Worm (Caenorhabditis elegans) whole organism, L4/young adult: ENCODE results near the gene inpp-4B.

ENCODE experiments used
- W03F9.2 ChIP-seq: fragments of 150-350 bp; optimal IDR thresholded peaks from 2 replicates; lab custom pipeline; 2014; ENCODE audit warnings: missing biosample characterization, missing genetic modification characterization
- dao-5 ChIP-seq: sonication (generic microtip); optimal IDR thresholded peaks from 2 replicates; lab custom pipeline; 2016; ENCODE audit warnings: missing genotype, missing genetic modification characterization, moderate library complexity, missing compliant biosample characterization
- him-1 ChIP-seq: sonication (generic microtip); optimal IDR thresholded peaks from 2 replicates; lab custom pipeline; 2016; ENCODE audit warnings: missing genotype, missing genetic modification reagents, missing genetic modification characterization, missing compliant biosample characterization

Gene inpp-4B

DNA sequence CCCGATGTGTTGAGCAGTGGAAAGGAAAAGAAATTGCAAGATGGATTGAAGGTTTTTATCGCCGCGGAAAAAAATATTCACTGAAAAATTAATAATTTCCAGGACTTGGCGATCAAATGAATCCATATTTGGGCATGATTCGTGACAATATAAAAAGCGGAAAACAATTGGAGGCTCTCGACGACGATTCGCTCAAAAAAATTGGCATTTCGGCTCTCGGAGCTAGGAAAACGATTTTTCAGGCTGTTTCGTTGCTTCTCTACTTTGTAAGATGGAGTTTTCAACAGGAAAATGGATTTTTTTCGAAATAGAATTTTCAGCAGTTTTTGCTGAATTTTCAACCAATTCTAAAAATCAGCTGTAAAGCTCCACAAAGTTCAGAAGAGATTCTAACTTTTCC lies 5.1 kb upstream of the inpp-4B start:
- TF ChIP-seq him-1 (tag; lab: Kevin White, UChicago) = no peak
- TF ChIP-seq dao-5 (tag; lab: Kevin White, UChicago) = no peak
- no peak for TF ChIP-seq W03F9.2

DNA sequence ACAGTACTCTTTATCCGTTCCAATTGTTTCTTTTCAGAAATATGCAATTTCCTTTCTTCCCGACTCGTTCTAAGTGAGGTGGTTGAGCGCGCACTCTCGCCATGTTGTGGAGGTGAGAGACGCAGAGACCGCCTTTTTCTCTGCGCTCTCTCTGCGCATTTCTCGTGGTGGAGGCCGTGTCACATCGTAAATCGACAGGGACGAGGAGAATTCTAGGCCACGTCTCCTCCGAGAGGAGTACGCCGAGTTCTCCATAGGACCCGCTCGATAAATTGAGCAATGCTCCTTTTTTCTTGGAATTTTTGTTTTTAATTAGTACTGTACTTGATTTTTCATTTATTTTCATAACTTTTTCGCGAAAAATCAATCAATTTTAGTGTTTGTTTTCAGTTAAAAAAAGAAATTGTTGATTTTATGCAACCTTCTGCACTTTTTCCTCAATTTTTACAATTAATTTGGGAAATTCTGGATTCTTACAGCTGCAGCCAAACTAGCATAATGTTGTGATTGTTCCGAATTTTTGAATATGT lies 4.2 kb upstream of the inpp-4B start, which contains the start of gene cnk-1:
cnk-1 (plus strand) TSS at position 480 of the 530 bp plus-strand sequence.
- TF ChIP-seq W03F9.2 = no peak
- peak; percentile 32 for TF ChIP-seq him-1 (tag; lab: Kevin White, UChicago)

DNA sequence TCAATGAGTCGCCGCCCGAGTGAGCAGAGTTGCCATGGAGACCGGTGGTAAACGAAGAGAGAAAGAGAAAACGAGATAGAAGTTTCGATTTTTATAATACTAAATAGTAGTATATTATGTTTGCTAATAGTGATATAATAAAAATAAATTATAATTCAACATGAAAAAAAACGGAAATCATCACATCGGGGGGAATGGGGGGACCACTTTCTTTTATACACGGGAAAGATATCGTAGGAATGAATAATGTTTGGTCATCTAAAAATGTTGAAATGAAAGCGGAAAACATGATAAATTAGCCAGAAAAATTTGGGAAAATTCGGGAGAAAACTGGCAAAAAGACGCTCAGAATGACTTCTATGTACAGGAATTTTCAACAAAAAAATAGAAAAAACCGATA lies 5.0 kb downstream of the inpp-4B start, which contains the start of gene bbs-5:
bbs-5 (minus strand) TSS at position 101 of the 400 bp plus-strand sequence.
- no peak for TF ChIP-seq dao-5 (tag; lab: Kevin White, UChicago)
- no peak for TF ChIP-seq him-1 (tag; lab: Kevin White, UChicago)

DNA sequence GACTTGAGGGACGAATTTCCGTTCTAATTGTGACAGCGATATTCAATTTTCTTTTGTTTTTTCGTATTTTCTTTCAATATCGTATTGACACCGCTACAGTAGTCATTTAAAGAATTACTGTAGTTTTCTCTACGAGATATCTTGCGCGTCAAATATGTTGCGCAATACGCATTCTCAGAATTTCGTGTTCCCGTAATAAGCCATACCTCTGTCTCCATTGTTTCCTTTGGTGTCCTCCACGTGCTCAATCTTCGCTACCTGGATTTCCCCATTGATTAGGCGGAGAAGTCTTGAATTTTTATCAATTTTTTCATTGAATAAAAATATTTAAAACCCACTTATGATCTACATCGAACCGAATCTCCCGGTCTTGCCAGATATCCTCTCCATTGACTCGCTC lies 5.4 kb downstream of the inpp-4B start:
- TF ChIP-seq W03F9.2 (no peak), him-1 (tag; lab: Kevin White, UChicago) (no peak), dao-5 (tag; lab: Kevin White, UChicago) (no peak)

DNA sequence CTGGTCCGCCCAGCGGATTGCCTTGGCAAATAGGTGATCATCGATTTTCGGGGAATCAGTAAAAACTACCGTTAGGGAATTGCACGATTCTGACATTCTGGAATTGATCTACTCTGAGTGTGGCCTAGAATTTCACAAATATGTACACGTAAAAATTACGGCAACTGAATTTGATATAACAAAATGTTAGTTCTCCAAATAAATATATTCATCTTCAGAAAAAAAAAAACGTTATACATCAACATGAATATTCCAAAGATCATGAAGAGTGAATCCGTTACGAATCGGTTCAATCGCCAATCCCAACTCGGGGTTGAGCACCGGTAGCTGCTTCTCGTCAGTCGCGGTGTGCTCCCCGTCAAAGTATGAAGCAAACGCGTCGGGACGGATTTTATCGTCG lies 8.0 kb downstream of the inpp-4B start, which contains the start of gene rip-1:
rip-1 (minus strand) TSS at position 101 of the 400 bp plus-strand sequence.
- no peak for TF ChIP-seq W03F9.2
- TF ChIP-seq dao-5 (tag; lab: Kevin White, UChicago) = no peak
- no peak for TF ChIP-seq him-1 (tag; lab: Kevin White, UChicago)

DNA sequence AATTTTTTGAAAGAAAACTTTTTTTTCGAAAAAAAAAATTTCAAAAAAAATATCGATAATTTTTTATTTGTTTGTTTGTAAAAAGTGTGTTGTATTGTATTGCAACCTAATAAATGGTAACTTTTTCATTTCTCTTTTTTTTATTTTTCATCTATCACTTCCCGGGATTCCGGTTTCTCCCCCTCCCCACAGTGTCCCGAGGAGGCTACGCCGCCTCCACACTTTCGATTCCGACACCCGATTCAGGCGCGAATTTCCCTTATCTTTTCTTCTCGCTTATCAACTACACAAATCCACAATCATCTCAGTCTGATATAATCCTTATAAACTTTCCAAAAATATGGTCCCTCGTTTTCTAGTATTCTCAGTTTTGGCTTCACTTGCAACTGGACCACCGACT lies 12.1 kb downstream of the inpp-4B start, which contains the start of gene R01H10.4:
R01H10.4 (plus strand) TSS at position 236 of the 400 bp plus-strand sequence.
- TF ChIP-seq W03F9.2 = no peak
- TF ChIP-seq him-1 (tag; lab: Kevin White, UChicago) = no peak
- no peak for TF ChIP-seq dao-5 (tag; lab: Kevin White, UChicago)

DNA sequence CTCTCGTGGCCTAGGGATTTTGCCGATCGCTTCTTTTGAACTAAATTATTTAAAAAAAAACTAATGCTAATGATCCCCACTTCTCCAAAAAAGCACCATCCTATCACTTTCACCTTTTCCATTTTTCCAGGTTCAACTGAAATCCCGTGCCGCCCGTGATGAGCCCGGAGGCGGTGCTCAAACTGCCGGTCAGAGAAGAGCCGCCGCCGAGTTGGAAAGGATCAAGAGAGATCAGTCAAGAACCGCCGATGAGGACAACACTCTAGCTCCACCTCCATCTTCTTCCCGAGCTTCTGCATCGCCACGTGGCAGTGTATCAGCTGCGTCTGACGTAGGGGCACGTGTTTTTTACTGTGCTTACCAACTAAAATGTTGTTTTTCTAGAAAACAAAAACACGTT lies 13.3 kb downstream of the inpp-4B start:
- TF ChIP-seq dao-5 (tag; lab: Kevin White, UChicago) (no peak), him-1 (tag; lab: Kevin White, UChicago) (no peak), W03F9.2 (no peak)

DNA sequence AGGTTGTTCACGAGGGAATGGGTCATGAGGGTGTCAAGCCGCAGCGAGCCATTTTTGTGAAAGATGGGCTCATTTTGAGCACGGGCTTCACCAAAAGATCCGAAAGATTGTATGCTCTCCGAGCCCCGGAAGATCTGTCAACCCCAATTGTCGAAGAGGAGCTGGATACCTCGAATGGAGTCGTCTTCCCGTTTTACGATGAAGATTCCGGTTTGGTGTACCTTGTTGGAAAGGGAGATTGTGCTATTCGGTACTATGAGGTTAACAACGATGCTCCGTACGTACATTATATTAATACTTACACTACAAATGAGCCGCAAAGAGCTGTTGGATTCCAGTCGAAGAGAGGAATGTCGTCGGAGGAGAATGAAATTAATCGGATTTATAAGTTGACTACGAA lies 15.6 kb downstream of the inpp-4B start:
- no peak for TF ChIP-seq him-1 (tag; lab: Kevin White, UChicago)
- TF ChIP-seq dao-5 (tag; lab: Kevin White, UChicago) = no peak
- TF ChIP-seq W03F9.2 = no peak

DNA sequence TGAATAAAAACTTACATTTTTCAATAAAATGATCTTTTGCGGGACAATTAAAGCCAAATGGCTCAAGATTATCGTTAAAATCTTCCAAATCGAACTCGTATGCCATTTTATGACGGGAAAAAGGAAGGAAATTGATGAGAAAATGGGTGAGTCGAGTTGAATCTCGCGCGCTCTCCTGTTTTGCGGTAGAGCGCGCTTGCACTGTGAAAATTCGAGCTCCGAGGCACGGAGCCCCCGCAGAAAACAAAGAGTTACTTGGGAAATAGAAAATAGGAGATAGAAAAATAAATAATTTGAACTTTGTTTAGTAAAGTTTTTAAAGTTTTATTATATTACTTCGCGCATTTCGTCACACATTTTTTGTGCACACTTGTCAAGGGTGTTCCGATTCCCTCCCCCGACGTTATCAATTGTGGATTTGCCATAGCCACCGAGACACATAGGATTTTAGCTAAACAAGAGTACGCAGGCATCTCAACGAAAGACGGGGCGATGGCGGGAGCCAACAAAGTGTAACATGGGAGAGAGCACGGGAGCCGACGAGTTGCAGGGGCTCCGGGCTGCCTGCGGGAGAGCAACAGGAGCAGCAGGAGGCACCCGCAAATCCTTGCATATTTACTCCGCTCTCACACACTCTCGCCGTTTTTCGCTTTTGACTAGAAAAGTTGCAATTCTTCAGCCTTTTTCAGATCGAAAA lies 18.1 kb downstream of the inpp-4B start, which contains the start of the genes div-1 and cor-1:
div-1 (minus strand) TSS at position 119 of the 697 bp plus-strand sequence.
cor-1 (plus strand) TSS at position 671 of the 697 bp plus-strand sequence.
- TF ChIP-seq him-1 (tag; lab: Kevin White, UChicago) = no peak

DNA sequence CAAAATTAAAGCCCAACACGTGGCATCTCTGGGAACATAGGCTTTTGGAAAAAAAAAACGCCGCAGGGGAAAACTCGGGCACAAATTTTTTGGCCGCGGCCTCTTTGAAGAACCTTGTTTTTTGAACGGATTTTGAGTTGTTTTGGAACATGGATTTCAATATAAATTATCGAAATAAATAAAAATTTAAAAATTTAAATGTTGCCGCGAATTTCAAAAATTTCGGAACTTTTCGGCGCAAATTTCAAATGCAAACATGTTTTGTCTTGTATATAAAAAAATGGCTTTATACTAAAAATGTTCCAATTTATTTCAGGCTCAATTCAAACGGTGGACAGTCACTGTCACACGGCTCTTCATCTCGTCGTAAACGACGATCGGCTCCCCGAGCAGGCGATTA lies 22.7 kb downstream of the inpp-4B start:
- TF ChIP-seq W03F9.2 (no peak), dao-5 (tag; lab: Kevin White, UChicago) (no peak), him-1 (tag; lab: Kevin White, UChicago) (no peak)

DNA sequence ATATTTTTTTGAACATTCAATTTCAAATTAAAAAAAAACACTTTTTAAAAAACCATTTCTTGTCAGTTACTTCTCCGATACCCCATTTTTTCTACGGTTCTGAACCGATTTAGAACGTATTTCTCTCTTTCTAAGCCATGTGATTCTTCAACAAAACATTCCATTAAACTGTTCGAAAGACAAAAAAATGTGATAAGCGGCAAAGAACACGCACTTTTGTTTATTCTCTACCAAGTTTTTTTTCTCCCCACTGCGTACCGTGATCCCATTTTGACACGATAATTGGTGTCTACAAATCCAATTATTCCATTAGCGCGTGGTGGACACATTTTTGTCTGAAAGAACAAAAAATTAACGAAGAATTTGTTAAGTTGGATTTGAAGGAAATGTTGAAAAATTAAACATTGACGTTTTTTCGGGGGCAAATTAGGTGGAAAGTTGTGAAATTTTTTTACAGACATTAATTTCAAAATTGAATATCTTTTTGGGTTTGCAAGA lies 25.3 kb downstream of the inpp-4B start:
- no peak for TF ChIP-seq W03F9.2
- TF ChIP-seq dao-5 (tag; lab: Kevin White, UChicago) = no peak
- no peak for TF ChIP-seq him-1 (tag; lab: Kevin White, UChicago)

DNA sequence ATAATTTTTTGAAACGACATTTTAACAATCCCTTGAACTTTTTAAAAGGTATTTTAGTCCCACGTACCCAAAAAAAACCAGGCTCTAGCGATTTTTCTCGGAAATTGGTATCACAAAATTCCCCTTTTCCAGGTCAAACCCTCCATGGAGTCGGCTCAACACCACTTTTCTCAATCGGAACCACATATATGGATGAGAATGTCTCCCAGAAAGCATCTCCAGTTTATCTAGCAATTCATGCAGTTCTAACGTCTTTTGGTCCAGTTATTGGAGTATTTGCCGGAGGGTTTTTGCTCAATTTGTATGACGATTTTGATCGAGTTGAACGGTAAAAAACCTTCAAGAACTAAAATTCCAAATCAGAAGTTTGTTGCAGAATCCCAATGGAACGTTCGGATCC lies 26.6 kb downstream of the inpp-4B start:
- TF ChIP-seq W03F9.2 = no peak
- no peak for TF ChIP-seq dao-5 (tag; lab: Kevin White, UChicago)
- TF ChIP-seq him-1 (tag; lab: Kevin White, UChicago) = no peak

DNA sequence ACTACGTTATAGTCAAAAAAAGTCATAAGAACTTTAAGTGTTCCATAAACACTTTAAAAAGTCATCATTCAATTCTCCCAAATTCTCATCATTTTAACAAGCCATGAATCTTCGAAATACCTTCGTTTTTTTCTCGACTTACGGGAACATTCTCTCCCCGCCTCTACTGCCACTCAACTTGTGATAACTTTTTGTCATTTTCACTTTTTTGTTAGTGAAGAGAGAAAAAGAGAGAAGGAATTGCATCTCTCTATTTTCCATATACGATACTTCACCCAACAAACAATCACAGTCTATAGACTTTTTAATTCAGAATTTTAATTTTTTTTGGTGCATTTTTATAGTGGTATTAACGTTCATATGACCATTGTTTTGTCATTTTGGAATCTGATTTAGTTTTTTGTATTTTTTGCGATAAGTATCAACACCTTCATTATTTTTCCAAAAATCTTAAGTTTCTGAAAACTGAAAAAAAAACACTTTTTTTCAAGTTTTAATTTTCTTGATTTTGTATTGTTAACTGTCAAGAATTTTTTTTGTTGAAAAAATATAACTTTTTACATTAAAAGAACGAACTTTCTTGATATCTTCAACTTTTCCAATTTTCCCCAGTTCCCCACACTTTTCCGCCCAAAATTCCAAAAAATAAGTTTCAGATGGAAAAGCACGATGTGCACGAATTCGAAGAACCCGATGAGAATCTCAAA lies 28.1 kb downstream of the inpp-4B start, which contains the start of gene Y70G10A.3:
Y70G10A.3 (plus strand) TSS at position 657 of the 707 bp plus-strand sequence.
- TF ChIP-seq W03F9.2 (no peak), him-1 (tag; lab: Kevin White, UChicago) (no peak), dao-5 (tag; lab: Kevin White, UChicago) (no peak)
